Worm (Caenorhabditis elegans) whole organism, L1 larva: Measurements from ENCODE around the gene srsx-6.

ENCODE experiments used
- C16A3.4 ChIP-seq: fragments of 150-350 bp; optimal IDR thresholded peaks from 2 replicates; lab custom pipeline; 2014; ENCODE audit warnings: missing biosample characterization, missing genetic modification characterization
- F16B12.6 ChIP-seq: fragments of 150-350 bp; optimal IDR thresholded peaks from 2 replicates; lab custom pipeline; 2014; ENCODE audit warnings: missing biosample characterization, missing genetic modification characterization
- aha-1 ChIP-seq: fragments of 150-350 bp; optimal IDR thresholded peaks from 2 replicates; lab custom pipeline; 2014; ENCODE audit warnings: missing biosample characterization, missing genetic modification characterization
- blmp-1 ChIP-seq: fragments of 150-350 bp; optimal IDR thresholded peaks from 2 replicates; lab custom pipeline; 2014; ENCODE audit warnings: missing biosample characterization, missing genetic modification characterization
- ceh-63 ChIP-seq: fragments of 200-800 bp; sonication (Bioruptor generic); optimal IDR thresholded peaks from 2 replicates; lab custom pipeline; 2018; ENCODE audit warnings: mild to moderate bottlenecking, missing genetic modification characterization, missing compliant biosample characterization
- ceh-8 ChIP-seq: fragments of 200-800 bp; sonication (Bioruptor generic); optimal IDR thresholded peaks from 2 replicates; lab custom pipeline; 2018; ENCODE audit warnings: mild to moderate bottlenecking, missing genetic modification characterization, moderate library complexity, missing compliant biosample characterization
- ceh-82 ChIP-seq, 3 experiments: fragments of 150-350 bp in 1 of 3; sonication (generic microtip) in 2 of 3; optimal IDR thresholded peaks; 2 replicates each; lab custom pipeline; 2014 to 2017; ENCODE audit warnings: missing biosample characterization in 3 of 3, missing genetic modification characterization in 3 of 3
- ces-1 ChIP-seq: fragments of 150-350 bp; optimal IDR thresholded peaks from 2 replicates; lab custom pipeline; 2014; ENCODE audit warnings: missing biosample characterization, missing genetic modification reagents, missing genetic modification characterization
- dsc-1 ChIP-seq: sonication (generic microtip); optimal IDR thresholded peaks from 2 replicates; lab custom pipeline; 2016; ENCODE audit warnings: mild to moderate bottlenecking, missing genetic modification characterization, missing compliant biosample characterization
- elt-2 ChIP-seq: sonication (generic microtip); optimal IDR thresholded peaks from 2 replicates; lab custom pipeline; 2016; ENCODE audit warnings: missing genetic modification characterization, mild to moderate bottlenecking, inconsistent platforms, missing compliant biosample characterization, missing genetic modification reagents
- ets-5 ChIP-seq: fragments of 200-800 bp; sonication (Bioruptor generic); IDR thresholded peaks from 2 replicates; pipeline ENCODE4 v1.3.6; 2022; ENCODE audit warnings: missing genetic modification characterization, missing compliant biosample characterization
- fkh-8 ChIP-seq: sonication (generic microtip); optimal IDR thresholded peaks from 2 replicates; lab custom pipeline; 2016; ENCODE audit warnings: mild to moderate bottlenecking, missing genetic modification characterization, missing compliant biosample characterization
- hlh-17 ChIP-seq: fragments of 200-800 bp; sonication (Bioruptor generic); optimal IDR thresholded peaks from 2 replicates; lab custom pipeline; 2018; ENCODE audit warnings: missing genetic modification characterization, mild to moderate bottlenecking, missing compliant biosample characterization, moderate library complexity, borderline replicate concordance
- isw-1 ChIP-seq: fragments of 200-800 bp; sonication (Bioruptor generic); IDR thresholded peaks from 2 replicates; pipeline ENCODE4 v1.3.6; 2022; ENCODE audit warnings: missing genetic modification characterization, missing compliant biosample characterization
- lin-13 ChIP-seq: fragments of 150-350 bp; optimal IDR thresholded peaks from 2 replicates; lab custom pipeline; 2014; ENCODE audit warnings: missing biosample characterization, missing genetic modification reagents, missing genetic modification characterization
- mdl-1 ChIP-seq, 2 experiments: fragments of 150-350 bp; optimal IDR thresholded peaks; 2 replicates each; lab custom pipeline; 2014 to 2017; ENCODE audit warnings: missing biosample characterization in 2 of 2, missing genetic modification characterization in 2 of 2, inconsistent platforms in 1 of 2
- mep-1 ChIP-seq: fragments of 150-350 bp; optimal IDR thresholded peaks from 2 replicates; lab custom pipeline; 2014; ENCODE audit warnings: missing biosample characterization, missing genetic modification characterization
- nhr-11 ChIP-seq: fragments of 150-350 bp; optimal IDR thresholded peaks from 2 replicates; lab custom pipeline; 2014; ENCODE audit warnings: missing biosample characterization, missing genetic modification characterization
- nhr-12 ChIP-seq: sonication (generic microtip); optimal IDR thresholded peaks from 2 replicates; lab custom pipeline; 2017; ENCODE audit warnings: missing biosample characterization, missing genetic modification characterization
- nhr-47 ChIP-seq: sonication (generic microtip); optimal IDR thresholded peaks from 2 replicates; lab custom pipeline; 2016; ENCODE audit warnings: mild to moderate bottlenecking, missing genetic modification characterization, moderate library complexity, missing compliant biosample characterization
- nhr-71 ChIP-seq: sonication (generic microtip); optimal IDR thresholded peaks from 2 replicates; lab custom pipeline; 2016; ENCODE audit warnings: mild to moderate bottlenecking, missing genetic modification characterization, moderate library complexity, missing compliant biosample characterization
- nhr-77 ChIP-seq: fragments of 150-350 bp; optimal IDR thresholded peaks from 2 replicates; lab custom pipeline; 2014; ENCODE audit warnings: missing biosample characterization, missing genetic modification characterization
- nhr-84 ChIP-seq: sonication (generic microtip); optimal IDR thresholded peaks from 2 replicates; lab custom pipeline; 2017; ENCODE audit warnings: missing biosample characterization, missing genetic modification characterization
- nhr-85 ChIP-seq: sonication (generic microtip); peaks from one replicate; lab custom pipeline; 2016; ENCODE audit warnings: missing genetic modification characterization, inconsistent platforms, missing compliant biosample characterization
- pax-3 ChIP-seq: fragments of 200-800 bp; sonication (Bioruptor generic); optimal IDR thresholded peaks from 2 replicates; lab custom pipeline; 2018; ENCODE audit warnings: mild to moderate bottlenecking, missing genetic modification characterization, moderate library complexity, missing compliant biosample characterization
- pqm-1 ChIP-seq: sonication (generic microtip); optimal IDR thresholded peaks from 3 replicates; lab custom pipeline; 2017; ENCODE audit warnings: missing biosample characterization, missing genetic modification characterization
- snpc-4 ChIP-seq: fragments of 150-350 bp; optimal IDR thresholded peaks from 2 replicates; lab custom pipeline; 2014; ENCODE audit warnings: missing biosample characterization, missing genetic modification characterization
- sox-4 ChIP-seq: sonication (generic microtip); optimal IDR thresholded peaks from 2 replicates; lab custom pipeline; 2016; ENCODE audit warnings: missing genetic modification characterization, missing compliant biosample characterization
- sptf-1 ChIP-seq: fragments of 150-350 bp; optimal IDR thresholded peaks from 2 replicates; lab custom pipeline; 2014; ENCODE audit warnings: missing biosample characterization, missing genetic modification characterization
- sup-37 ChIP-seq: fragments of 200-800 bp; sonication (Bioruptor generic); optimal IDR thresholded peaks from 2 replicates; lab custom pipeline; 2018; ENCODE audit warnings: mild to moderate bottlenecking, missing genetic modification characterization, missing compliant biosample characterization
- unc-30 ChIP-seq: sonication (generic microtip); optimal IDR thresholded peaks from 2 replicates; lab custom pipeline; 2017; ENCODE audit warnings: missing biosample characterization, missing genetic modification characterization
- unc-98 ChIP-seq: fragments of 200-800 bp; sonication (Bioruptor generic); IDR thresholded peaks from 2 replicates; pipeline ENCODE4 v1.3.6; 2022; ENCODE audit warnings: missing genetic modification characterization, missing compliant biosample characterization
- vab-15 ChIP-seq: sonication (generic microtip); optimal IDR thresholded peaks from 2 replicates; lab custom pipeline; 2017; ENCODE audit warnings: missing genotype, mild to moderate bottlenecking, missing genetic modification characterization, missing compliant biosample characterization
- xbp-1 ChIP-seq: sonication (generic microtip); optimal IDR thresholded peaks from 2 replicates; lab custom pipeline; 2016; ENCODE audit warnings: missing genetic modification characterization, missing compliant biosample characterization

Gene srsx-6

DNA sequence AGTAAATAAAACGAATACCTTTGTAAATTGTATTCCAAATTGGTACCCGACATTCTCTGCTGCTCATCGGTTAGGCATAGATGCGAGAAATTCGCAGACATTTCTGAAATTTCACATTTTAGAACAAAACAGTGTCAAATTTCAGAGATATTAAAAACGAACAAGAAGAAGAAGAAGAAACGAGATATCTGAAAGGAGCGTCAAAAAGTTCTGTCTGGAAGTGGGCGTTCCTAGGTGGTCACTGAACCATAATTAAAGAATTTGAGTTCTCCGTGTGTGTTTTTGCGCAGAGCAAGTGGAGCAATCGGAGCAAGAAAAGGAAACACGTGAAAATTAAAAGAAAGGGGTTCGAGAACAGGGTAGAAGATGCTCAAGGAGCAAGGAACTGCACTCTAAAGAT, 27.1 kb upstream of the srsx-6 start, which contains the start of gene F40A3.7:
TSS of gene F40A3.7 (minus strand) at position 101 of the 400 bp plus-strand sequence.
- TF ChIP-seq ceh-63 (GFP tag; lab: Kevin White, UChicago): no peak
- no peak for TF ChIP-seq nhr-71 (tag; lab: Kevin White, UChicago)
- no peak for TF ChIP-seq unc-30 (tag; lab: Kevin White, UChicago)
- TF ChIP-seq isw-1 (GFP tag; lab: Robert Waterston, UW): no peak
- TF ChIP-seq snpc-4 (tag; lab: Kevin White, UChicago): no peak
- no peak for TF ChIP-seq nhr-85
- TF ChIP-seq pqm-1 (tag; lab: Kevin White, UChicago): no peak
- TF ChIP-seq mdl-1 (tag; optimal IDR thresholded peaks at IDR 0.05; lab: Kevin White, UChicago): no peak
- no peak for TF ChIP-seq nhr-12 (tag; lab: Kevin White, UChicago)
- TF ChIP-seq mep-1 (tag; lab: Kevin White, UChicago): no peak
- TF ChIP-seq sup-37 (GFP tag; lab: Kevin White, UChicago): no peak
- no peak for TF ChIP-seq ets-5 (GFP tag; lab: Robert Waterston, UW)
- no peak for TF ChIP-seq vab-15 (tag; lab: Kevin White, UChicago)
- no peak for TF ChIP-seq nhr-11 (tag; lab: Kevin White, UChicago)
- TF ChIP-seq nhr-84 (tag; lab: Kevin White, UChicago): no peak
- no peak for TF ChIP-seq ceh-8
- no peak for TF ChIP-seq pax-3 (tag; lab: Kevin White, UChicago)
- TF ChIP-seq hlh-17: no peak

DNA sequence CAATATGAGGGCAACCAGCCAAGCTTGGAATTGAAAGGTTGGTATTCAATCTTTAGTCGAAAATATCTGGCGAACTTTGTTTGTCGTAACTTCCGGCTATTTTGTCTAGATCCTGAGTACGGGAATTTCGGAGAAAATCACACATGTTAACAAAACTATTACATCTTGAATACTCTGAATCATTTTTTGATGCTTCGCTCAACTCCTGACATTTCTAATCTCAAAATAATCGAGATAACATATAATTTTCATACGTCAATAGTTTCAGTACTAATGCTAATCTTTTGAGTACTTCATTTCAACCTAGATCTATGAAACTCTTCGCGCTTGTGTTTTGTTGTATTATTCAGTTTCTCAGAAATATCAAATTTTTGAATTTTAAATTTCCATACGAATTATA, 25.7 kb upstream of the srsx-6 start:
- TF ChIP-seq sptf-1 (no peak), sox-4 (peak; percentile 47), dsc-1 (tag; lab: Kevin White, UChicago) (peak; percentile 43), nhr-71 (tag; lab: Kevin White, UChicago) (peak; percentile 63), isw-1 (GFP tag; lab: Robert Waterston, UW) (no peak), nhr-47 (peak; percentile 9), nhr-11 (tag; lab: Kevin White, UChicago) (peak; percentile 25), fkh-8 (tag; lab: Kevin White, UChicago) (peak; percentile 78)

- TF ChIP-seq C16A3.4 (tag; lab: Kevin White, UChicago): no peak
- no peak for TF ChIP-seq elt-2 (tag; lab: Kevin White, UChicago)
- no peak for TF ChIP-seq aha-1 (tag; lab: Kevin White, UChicago)
- no peak for TF ChIP-seq nhr-11 (tag; lab: Kevin White, UChicago)
- no peak for TF ChIP-seq xbp-1 (tag; lab: Kevin White, UChicago)
- TF ChIP-seq blmp-1 (tag; lab: Kevin White, UChicago): no peak
- TF ChIP-seq nhr-85: no peak
Observed at ce11 chrV:7904389-7904788, 22.5 kb upstream of the srsx-6 start.

- TF ChIP-seq xbp-1 (tag; lab: Kevin White, UChicago) (no peak), ceh-82 (tag; optimal IDR thresholded peaks at IDR 0.05; lab: Kevin White, UChicago) (no peak), aha-1 (tag; lab: Kevin White, UChicago) (no peak), unc-98 (GFP tag; lab: Robert Waterston, UW) (no peak), isw-1 (GFP tag; lab: Robert Waterston, UW) (no peak), elt-2 (tag; lab: Kevin White, UChicago) (no peak)
Observed at ce11 chrV:7908431-7908830, 18.5 kb upstream of the srsx-6 start.

ce11 chrV:7925483-7925882, 1.4 kb upstream of the srsx-6 start, which contains the start of gene srsx-7:
Gene srsx-7 (plus strand): TSS chrV:7925783.
- TF ChIP-seq F16B12.6 (no peak), nhr-77 (tag; lab: Kevin White, UChicago) (no peak), lin-13 (GFP tag; lab: Kevin White, UChicago) (no peak), ces-1 (GFP tag; lab: Kevin White, UChicago) (no peak)
- TF ChIP-seq, all 84 proteins: peak for 0
